Worm (Caenorhabditis elegans): ENCODE measurements around the gene C05D12.4.

The C05D12.4 gene

ce11 chrII:11471916-11472315, 40.2 kb downstream of the C05D12.4 start, which contains the start of gene mfn-1:
Gene mfn-1, minus strand, starts transcription at chrII:11472016.
- TF ChIP-seq B0261.1 (tag; optimal IDR thresholded peaks at IDR 0.05): no peak
- no peak for TF ChIP-seq tbx-9 (tag; optimal IDR thresholded peaks at IDR 0.05; ENCODE audit: borderline replicate concordance)
- TF ChIP-seq ceh-58 (GFP tag; IDR thresholded peaks at IDR 0.05): no peak
- TF ChIP-seq rcor-1 (GFP tag; IDR thresholded peaks at IDR 0.05): no peak
- TF ChIP-seq xnd-1 (tag; optimal IDR thresholded peaks at IDR 0.05): no peak
- no peak for TF ChIP-seq F57A8.1 (GFP tag; optimal IDR thresholded peaks at IDR 0.05)
- TF ChIP-seq Y53F4B.3 (GFP tag; IDR thresholded peaks at IDR 0.05): no peak
- TF ChIP-seq ztf-18 (tag; optimal IDR thresholded peaks at IDR 0.05): no peak
- TF ChIP-seq lsy-27 (tag; optimal IDR thresholded peaks at IDR 0.05; ENCODE audit: borderline replicate concordance, insufficient read depth): no peak
- TF ChIP-seq fkh-3 (tag; optimal IDR thresholded peaks at IDR 0.05): no peak
- no peak for TF ChIP-seq lsl-1 (GFP tag; optimal IDR thresholded peaks at IDR 0.05)
- no peak for TF ChIP-seq snpc-1.3 (tag; optimal IDR thresholded peaks at IDR 0.05; ENCODE audit: insufficient read depth)
- TF ChIP-seq nfyb-1 (GFP tag; IDR thresholded peaks at IDR 0.05): no peak
- TF ChIP-seq athp-1 (tag; optimal IDR thresholded peaks at IDR 0.05): no peak
- TF ChIP-seq rpc-1 (optimal IDR thresholded peaks at IDR 0.05): no peak
- TF ChIP-seq rpc-1 (tag; optimal IDR thresholded peaks at IDR 0.05): no peak
- no peak for TF ChIP-seq K12H6.12 (tag; optimal IDR thresholded peaks at IDR 0.05)

ce11 chrII:11472542-11472941, 40.9 kb downstream of the C05D12.4 start:
- TF ChIP-seq snpc-4 (GFP tag; optimal IDR thresholded peaks at IDR 0.05): no peak
- peak in 2 of 4 experiments; percentile 43 to 50 for TF ChIP-seq snpc-4 (tag; optimal IDR thresholded peaks at IDR 0.05)
- no peak for TF ChIP-seq ceh-27 (GFP tag; optimal IDR thresholded peaks at IDR 0.05)
- no peak for TF ChIP-seq K11D2.4 (GFP tag; IDR thresholded peaks at IDR 0.05)
- no peak for TF ChIP-seq Y53G8AR.9 (GFP tag; conservative IDR thresholded peaks at IDR 0.05)
- TF ChIP-seq unc-62 (GFP tag; optimal IDR thresholded peaks at IDR 0.05): no peak
- no peak for TF ChIP-seq ztf-25 (GFP tag; IDR thresholded peaks at IDR 0.05)
- TF ChIP-seq fkh-3 (tag; optimal IDR thresholded peaks at IDR 0.05): no peak
- no peak for TF ChIP-seq sea-2 (GFP tag; IDR thresholded peaks at IDR 0.05)
- no peak for TF ChIP-seq zim-3 (tag; optimal IDR thresholded peaks at IDR 0.05)
- TF ChIP-seq ceh-100 (GFP tag; IDR thresholded peaks at IDR 0.05): no peak
- no peak for TF ChIP-seq mes-4 (tag; optimal IDR thresholded peaks at IDR 0.05)
- no peak for TF ChIP-seq ceh-58 (GFP tag; IDR thresholded peaks at IDR 0.05)
- no peak for TF ChIP-seq snpc-3.4 (tag; optimal IDR thresholded peaks at IDR 0.05)
- no peak for TF ChIP-seq nfya-2 (GFP tag; IDR thresholded peaks at IDR 0.05)
- no peak for TF ChIP-seq ets-4 (GFP tag; optimal IDR thresholded peaks at IDR 0.05)
- no peak for TF ChIP-seq nhr-179 (tag; optimal IDR thresholded peaks at IDR 0.05)
- TF ChIP-seq tlf-1 (GFP tag; optimal IDR thresholded peaks at IDR 0.05): no peak
- TF ChIP-seq lin-40 (tag; optimal IDR thresholded peaks at IDR 0.05): peak; percentile 21
- no peak for TF ChIP-seq let-526 (GFP tag; IDR thresholded peaks at IDR 0.05)
- no peak for TF ChIP-seq dpff-1 (tag; optimal IDR thresholded peaks at IDR 0.05)
- no peak for TF ChIP-seq Y67H2A.10 (GFP tag; conservative IDR thresholded peaks at IDR 0.05)
- no peak for TF ChIP-seq lin-35 (GFP tag; optimal IDR thresholded peaks at IDR 0.05)
- no peak for TF ChIP-seq xnd-1 (tag; optimal IDR thresholded peaks at IDR 0.05)
- no peak for TF ChIP-seq hrde-1 (tag; optimal IDR thresholded peaks at IDR 0.05; ENCODE audit: borderline replicate concordance)
- TF ChIP-seq egrh-3 (GFP tag; IDR thresholded peaks at IDR 0.05): no peak
- no peak for TF ChIP-seq gei-17 (GFP tag; optimal IDR thresholded peaks at IDR 0.05)
- TF ChIP-seq F57C9.4 (tag; optimal IDR thresholded peaks at IDR 0.05): no peak
- no peak for TF ChIP-seq snpc-1.3 (tag; optimal IDR thresholded peaks at IDR 0.05; ENCODE audit: insufficient read depth)
- 0 out of 2 replicates have a peak, but pooled peaks have one; percentile 40 for TF ChIP-seq dox-1 (GFP tag; IDR thresholded peaks at IDR 0.05)
- peak; percentile 58; the same call in 1 of the 2 replicates for TF ChIP-seq cebp-1 (GFP tag; IDR thresholded peaks at IDR 0.05)
- TF ChIP-seq cebp-1 (tag; optimal IDR thresholded peaks at IDR 0.05): peak; percentile 80
- TF ChIP-seq F37B4.10 (GFP tag; IDR thresholded peaks at IDR 0.05): no peak
- no peak for TF ChIP-seq hlh-26 (GFP tag; conservative IDR thresholded peaks at IDR 0.05)
- no peak for TF ChIP-seq athp-1 (tag; optimal IDR thresholded peaks at IDR 0.05)
- TF ChIP-seq repo-1 (tag; optimal IDR thresholded peaks at IDR 0.05): no peak
- no peak for TF ChIP-seq B0261.1 (tag; optimal IDR thresholded peaks at IDR 0.05)

Measured in whole organism, young adult.